Worm (Caenorhabditis elegans): ENCODE measurements around the gene uso-1.
A peak's percentile ranks its signal among the peaks of the same experiment; 100 is the strongest.
"Not testable (repeated sequence)": the region's sequence is repeated elsewhere in the genome, so short reads cannot be mapped to it uniquely, and the experiment has no call there.

uso-1 gene

ce11 chrIV:13445275-13445674, 9.3 kb downstream of the uso-1 start, which contains the start of gene mam-3:
TSS of gene mam-3 (minus strand) at chrIV:13445375.
- TF ChIP-seq nhr-23 (tag; optimal IDR thresholded peaks at IDR 0.05) = no peak
- no peak for TF ChIP-seq nhr-10 (tag; optimal IDR thresholded peaks at IDR 0.05)
- TF ChIP-seq ZK546.5 (tag; optimal IDR thresholded peaks at IDR 0.05) = no peak
- no peak for TF ChIP-seq ztf-1 (GFP tag; conservative IDR thresholded peaks at IDR 0.05)
- TF ChIP-seq mab-5 (tag; optimal IDR thresholded peaks at IDR 0.05) = no peak
- no peak for TF ChIP-seq nhr-129 (tag; optimal IDR thresholded peaks at IDR 0.05)
- TF ChIP-seq F13H6.1 (tag; optimal IDR thresholded peaks at IDR 0.05) = no peak
- TF ChIP-seq egl-27 (tag; optimal IDR thresholded peaks at IDR 0.05) = no peak
- no peak for TF ChIP-seq nhr-77 (tag; optimal IDR thresholded peaks at IDR 0.05)
- no peak for TF ChIP-seq blmp-1 (tag; optimal IDR thresholded peaks at IDR 0.05; ENCODE audit: insufficient read depth)
- TF ChIP-seq Y55F3AM.14 (GFP tag; optimal IDR thresholded peaks at IDR 0.05) = no peak
- TF ChIP-seq nhr-11 (tag; optimal IDR thresholded peaks at IDR 0.05) = no peak

ce11 chrIV:13433904-13434303, 20.7 kb downstream of the uso-1 start, which contains the start of gene K09B11.5:
TSS of gene K09B11.5 (minus strand) at chrIV:13434004.
- TF ChIP-seq dmd-4, aly-2, egl-27 (tag; optimal IDR thresholded peaks at IDR 0.05): not testable (repeated sequence)

ce11 chrIV:13430137-13430536, 24.5 kb downstream of the uso-1 start:
- TF ChIP-seq lin-13 (GFP tag; optimal IDR thresholded peaks at IDR 0.05) (peak; percentile 39), unc-55 (GFP tag; optimal IDR thresholded peaks at IDR 0.05) (peak; percentile 28), snpc-4 (tag; optimal IDR thresholded peaks at IDR 0.05) (peak; percentile 84)

ce11 chrIV:13429240-13429639, 25.4 kb downstream of the uso-1 start, which contains the start of gene K09B11.4:
TSS of gene K09B11.4 (plus strand) at chrIV:13429540.
- TF ChIP-seq C34F6.9 (tag; optimal IDR thresholded peaks at IDR 0.05) = no peak

ce11 chrIV:13422200-13422599, 32.4 kb downstream of the uso-1 start, which contains the start of gene nol-9:
TSS of gene nol-9 (plus strand) at chrIV:13422500.
- TF ChIP-seq mdl-1 (tag; optimal IDR thresholded peaks at IDR 0.05) = no peak
- no peak for TF ChIP-seq aly-2 (tag; optimal IDR thresholded peaks at IDR 0.05)
- no peak for TF ChIP-seq F13H6.1 (tag; optimal IDR thresholded peaks at IDR 0.05)
- no peak for TF ChIP-seq nhr-6 (tag; optimal IDR thresholded peaks at IDR 0.05)
- no peak for TF ChIP-seq ztf-11 (tag; optimal IDR thresholded peaks at IDR 0.05)
- no peak for TF ChIP-seq peb-1 (tag; optimal IDR thresholded peaks at IDR 0.05)
- TF ChIP-seq nhr-23 (tag; optimal IDR thresholded peaks at IDR 0.05) = no peak
- TF ChIP-seq dmd-4 (tag; optimal IDR thresholded peaks at IDR 0.05) = no peak

- TF ChIP-seq nhr-237 (tag; optimal IDR thresholded peaks at IDR 0.05) (no peak), sma-9 (GFP tag; optimal IDR thresholded peaks at IDR 0.05) (no peak), sma-9 (tag; optimal IDR thresholded peaks at IDR 0.05) (no peak), snpc-4 (tag; optimal IDR thresholded peaks at IDR 0.05) (no peak), unc-55 (GFP tag; optimal IDR thresholded peaks at IDR 0.05) (peak; percentile 38), nhr-12 (tag; optimal IDR thresholded peaks at IDR 0.05) (no peak), nhr-129 (tag; optimal IDR thresholded peaks at IDR 0.05) (peak; percentile 65), Y55F3AM.14 (GFP tag; optimal IDR thresholded peaks at IDR 0.05) (no peak), C34F6.9 (tag; optimal IDR thresholded peaks at IDR 0.05) (peak; percentile 16), aly-2 (tag; optimal IDR thresholded peaks at IDR 0.05) (no peak), R02D3.7 (tag; optimal IDR thresholded peaks at IDR 0.05) (no peak)
These were observed 38.8 kb downstream of the uso-1 start, which contains the start of the genes pik-1 and aptf-2 for ce11 chrIV:13415739-13416271. TSS of gene pik-1 (plus strand) at chrIV:13416041. TSS of gene aptf-2 (minus strand) at chrIV:13416051.

- TF ChIP-seq nhr-129 (tag; optimal IDR thresholded peaks at IDR 0.05) (peak; percentile 64), unc-55 (GFP tag; optimal IDR thresholded peaks at IDR 0.05) (peak; percentile 15), C34F6.9 (tag; optimal IDR thresholded peaks at IDR 0.05) (peak; percentile 53), sma-3 (GFP tag; optimal IDR thresholded peaks at IDR 0.05) (no peak), F13H6.1 (tag; optimal IDR thresholded peaks at IDR 0.05) (peak; percentile 0), nhr-10 (tag; optimal IDR thresholded peaks at IDR 0.05) (no peak)
These were observed 41.7 kb downstream of the uso-1 start, which contains the start of gene gcl-1 for ce11 chrIV:13412845-13413383. TSS of gene gcl-1 (minus strand) at chrIV:13412895.

Measured in whole organism, L2 larva.